Fruit fly (Drosophila melanogaster): Measurements from ENCODE around the gene EloA.

EloA gene

dm6 chr3R:23295360-23295772, 44.0 kb downstream of the EloA start (continued):
- TF ChIP-seq Sry-β (GFP tag; optimal IDR thresholded peaks at IDR 0.05) (no peak), ci (GFP tag; IDR thresholded peaks at IDR 0.05) (peak; percentile 83), Dref (GFP tag; IDR thresholded peaks at IDR 0.05) (no peak), croc (GFP tag; conservative IDR thresholded peaks at IDR 0.05) (no peak), al (GFP tag; IDR thresholded peaks at IDR 0.05) (no peak), CG10366 (GFP tag; IDR thresholded peaks at IDR 0.05) (no peak), CG8281 (tag; optimal IDR thresholded peaks at IDR 0.05) (no peak), CG9215 (GFP tag; IDR thresholded peaks at IDR 0.05) (no peak), Side (GFP tag; optimal IDR thresholded peaks at IDR 0.05) (peak; percentile 15), HHEX (GFP tag; optimal IDR thresholded peaks at IDR 0.05) (no peak), E2f2 (GFP tag; IDR thresholded peaks at IDR 0.05) (no peak; the same call in 1 of the 2 replicates), Adf1 (GFP tag; IDR thresholded peaks at IDR 0.05) (peak; percentile 66; the same call in 1 of the 2 replicates), tin (GFP tag; optimal IDR thresholded peaks at IDR 0.05) (no peak), CkIIα-i1 (GFP tag; IDR thresholded peaks at IDR 0.05) (no peak), CG1603 (tag; optimal IDR thresholded peaks at IDR 0.05) (peak; percentile 24), Pdp1 (GFP tag; optimal IDR thresholded peaks at IDR 0.05) (peak in 1 of 2 experiments; percentile 31), sd (tag; optimal IDR thresholded peaks at IDR 0.05) (peak; percentile 100), pita (GFP tag; optimal IDR thresholded peaks at IDR 0.05) (no peak), Spps (tag; optimal IDR thresholded peaks at IDR 0.05) (no peak), slbo (GFP tag; IDR thresholded peaks at IDR 0.05) (no peak), CG8388 (GFP tag; optimal IDR thresholded peaks at IDR 0.05) (no peak), otp (GFP tag; IDR thresholded peaks at IDR 0.05) (peak; percentile 58; the same call in 1 of the 3 replicates), Tbp (GFP tag; optimal IDR thresholded peaks at IDR 0.05) (peak; percentile 89), Opbp (GFP tag; IDR thresholded peaks at IDR 0.05; ENCODE audit: partially characterized antibody) (peak; percentile 76), CG2199 (GFP tag; IDR thresholded peaks at IDR 0.05) (peak; percentile 81; the same call in 1 of the 3 replicates), Atf6 (GFP tag; IDR thresholded peaks at IDR 0.05) (no peak), H2.0 (GFP tag; IDR thresholded peaks at IDR 0.05) (no peak), CG7271 (tag; optimal IDR thresholded peaks at IDR 0.05) (peak; percentile 58), repo (GFP tag; optimal IDR thresholded peaks at IDR 0.05) (no peak), Blimp-1 (GFP tag; optimal IDR thresholded peaks at IDR 0.05) (peak; percentile 9), GATAe (GFP tag; conservative IDR thresholded peaks at IDR 0.05) (peak; percentile 78), CG10147 (GFP tag; optimal IDR thresholded peaks at IDR 0.05) (no peak), CG16813 (GFP tag; IDR thresholded peaks at IDR 0.05; ENCODE audit: partially characterized antibody) (no peak), CG10274 (GFP tag; optimal IDR thresholded peaks at IDR 0.05) (no peak), sens (GFP tag) (peak; percentile 85), pb (GFP tag; optimal IDR thresholded peaks at IDR 0.05) (peak; percentile 37), CG8290 (GFP tag; optimal IDR thresholded peaks at IDR 0.05) (peak; percentile 62), CG8290 (tag; optimal IDR thresholded peaks at IDR 0.05) (peak in 1 of 2 experiments; percentile 68), phol (tag; optimal IDR thresholded peaks at IDR 0.05) (no peak), onecut (GFP tag; IDR thresholded peaks at IDR 0.05) (peak; percentile 30; the same call in 1 of the 2 replicates), Hmr (GFP tag; optimal IDR thresholded peaks at IDR 0.05) (peak; percentile 44), cwo (GFP tag; optimal IDR thresholded peaks at IDR 0.05) (no peak), jing (GFP tag; optimal IDR thresholded peaks at IDR 0.05) (peak; percentile 98), CG6689 (GFP tag; IDR thresholded peaks at IDR 0.05) (peak; percentile 25; the same call in 1 of the 2 replicates), CG11456 (GFP tag; IDR thresholded peaks at IDR 0.05) (no peak), tna (GFP tag; IDR thresholded peaks at IDR 0.05; ENCODE audit: partially characterized antibody) (peak; percentile 54; the same call in 1 of the 2 replicates), chif (GFP tag; optimal IDR thresholded peaks at IDR 0.05) (peak in 1 of 2 experiments; percentile 14), CG2889 (GFP tag; IDR thresholded peaks at IDR 0.05) (no peak), bcd (GFP tag; optimal IDR thresholded peaks at IDR 0.05) (no peak), dimm (GFP tag; IDR thresholded peaks at IDR 0.05) (no peak), CG1233 (GFP tag; optimal IDR thresholded peaks at IDR 0.05) (no peak)
